Fruit fly (Drosophila melanogaster) whole organism, embryonic: Measurements from ENCODE around the gene CG43248.

Source experiments
- ATbp ChIP-seq: fragments of 200-800 bp; sonication (Bioruptor generic); optimal IDR thresholded peaks from 2 replicates; lab custom pipeline; 2017; ENCODE audit warnings: missing biosample characterization, mild to moderate bottlenecking, missing genetic modification characterization, missing genetic modification reagents
- Blimp-1 ChIP-seq: fragments of 200-800 bp; sonication (Bioruptor generic); optimal IDR thresholded peaks from 3 replicates; lab custom pipeline; 2018; ENCODE audit warnings: missing biosample characterization, missing genetic modification characterization, mild to moderate bottlenecking, moderate library complexity, missing genetic modification reagents
- CG10979 ChIP-seq: fragments of 200-800 bp; sonication (Bioruptor generic); optimal IDR thresholded peaks from 2 replicates; lab custom pipeline; 2018; ENCODE audit warnings: missing biosample characterization, mild to moderate bottlenecking, missing genetic modification characterization, moderate library complexity
- CG11247 ChIP-seq: fragments of 200-800 bp; sonication (Bioruptor generic); IDR thresholded peaks from 2 replicates; pipeline ENCODE4 v1.3.6; 2022; ENCODE audit warnings: missing biosample characterization, missing genetic modification characterization
- CG11560 ChIP-seq: fragments of 200-800 bp; sonication (Bioruptor generic); IDR thresholded peaks from 3 replicates; pipeline ENCODE4 v1.3.6; 2022; ENCODE audit warnings: missing biosample characterization, missing genetic modification characterization
- CG11696 ChIP-seq: fragments of 200-800 bp; sonication (Bioruptor generic); IDR thresholded peaks from 2 replicates; pipeline ENCODE4 v1.3.6; 2022; ENCODE audit warnings: missing biosample characterization, missing genetic modification characterization
- CG12219 ChIP-seq: fragments of 200-800 bp; sonication (Bioruptor generic); optimal IDR thresholded peaks from 3 replicates; lab custom pipeline; 2018; ENCODE audit warnings: missing biosample characterization, mild to moderate bottlenecking, missing genetic modification characterization
- CG13624 ChIP-seq: fragments of 200-800 bp; sonication (Bioruptor generic); optimal IDR thresholded peaks from 2 replicates; lab custom pipeline; 2016; ENCODE audit warnings: missing biosample characterization, missing genetic modification characterization
- CG15601 ChIP-seq: fragments of 200-800 bp; sonication (Bioruptor generic); optimal IDR thresholded peaks from 3 replicates; lab custom pipeline; 2019; ENCODE audit warnings: missing biosample characterization, mild to moderate bottlenecking, missing genetic modification characterization, moderate library complexity
- CG15696 ChIP-seq: fragments of 200-800 bp; sonication (Bioruptor generic); optimal IDR thresholded peaks from 2 replicates; lab custom pipeline; 2019; ENCODE audit warnings: missing biosample characterization, mild to moderate bottlenecking, missing genetic modification characterization, moderate library complexity
- CG31388 ChIP-seq: fragments of 200-800 bp; sonication (Bioruptor generic); optimal IDR thresholded peaks from 2 replicates; lab custom pipeline; 2016; ENCODE audit warnings: missing biosample characterization, missing genetic modification characterization
- CG31441 ChIP-seq: fragments of 200-800 bp; sonication (Bioruptor generic); IDR thresholded peaks from 2 replicates; pipeline ENCODE4 v1.3.6; 2022; ENCODE audit warnings: missing biosample characterization, missing genetic modification characterization
- CG32767 ChIP-seq: fragments of 200-800 bp; sonication (Bioruptor generic); IDR thresholded peaks from 2 replicates; pipeline ENCODE4 v1.3.6; 2022; ENCODE audit warnings: missing biosample characterization, missing genetic modification characterization
- CG3726 ChIP-seq: fragments of 200-800 bp; sonication (Bioruptor generic); IDR thresholded peaks from 3 replicates; pipeline ENCODE4, ENCODE4 v1.3.6; 2022; ENCODE audit warnings: missing biosample characterization, missing genetic modification characterization
- CG3847 ChIP-seq: fragments of 200-800 bp; sonication (Bioruptor generic); IDR thresholded peaks from 2 replicates; pipeline ENCODE4 v1.3.6; 2022; ENCODE audit warnings: missing biosample characterization, missing genetic modification characterization
- CG5180 ChIP-seq: fragments of 200-800 bp; sonication (Bioruptor generic); optimal IDR thresholded peaks from 3 replicates; lab custom pipeline; 2017; ENCODE audit warnings: missing biosample characterization, missing genetic modification characterization, mild to moderate bottlenecking, moderate library complexity, missing genetic modification reagents
- CG7786 ChIP-seq: fragments of 200-800 bp; sonication (Bioruptor generic); optimal IDR thresholded peaks from 2 replicates; lab custom pipeline; 2016; ENCODE audit warnings: missing biosample characterization, missing genetic modification characterization
- CG8359 ChIP-seq: fragments of 200-800 bp; sonication (Bioruptor generic); optimal IDR thresholded peaks from 2 replicates; lab custom pipeline; 2017; ENCODE audit warnings: missing biosample characterization, mild to moderate bottlenecking, missing genetic modification characterization, borderline replicate concordance
- CG8924 ChIP-seq: fragments of 200-800 bp; optimal IDR thresholded peaks from 3 replicates; lab custom pipeline; 2019; ENCODE audit warnings: missing biosample characterization, mild to moderate bottlenecking, missing genetic modification characterization, moderate library complexity
- CG9817 ChIP-seq: fragments of 200-800 bp; sonication (Bioruptor generic); optimal IDR thresholded peaks from 2 replicates; lab custom pipeline; 2018; ENCODE audit warnings: missing biosample characterization, mild to moderate bottlenecking, missing genetic modification characterization, moderate library complexity
- D ChIP-seq, 2 experiments: fragments of 200-800 bp in 1 of 2; fragments of >200 bp in 1 of 2; sonication (Bioruptor generic) in 1 of 2; optimal IDR thresholded peaks; 2 replicates in 1 of 2; 3 replicates in 1 of 2; lab custom pipeline; 2017; ENCODE audit warnings: mild to moderate bottlenecking in 1 of 2, missing biosample characterization in 1 of 2, missing genetic modification characterization in 1 of 2, missing genetic modification reagents in 1 of 2
- D19B ChIP-seq: fragments of 200-800 bp; sonication (Bioruptor generic); optimal IDR thresholded peaks from 2 replicates; lab custom pipeline; 2017; ENCODE audit warnings: missing biosample characterization, mild to moderate bottlenecking, missing genetic modification characterization
- Fer1 ChIP-seq: fragments of 200-800 bp; sonication (Bioruptor generic); optimal IDR thresholded peaks from 2 replicates; lab custom pipeline; 2017; ENCODE audit warnings: missing biosample characterization, mild to moderate bottlenecking, missing genetic modification characterization
- H2.0 ChIP-seq: fragments of 200-800 bp; sonication (Bioruptor generic); IDR thresholded peaks from 2 replicates; pipeline ENCODE4 v1.3.6; 2022; ENCODE audit warnings: missing biosample characterization, missing genetic modification characterization
- Rx ChIP-seq: fragments of 200-800 bp; sonication (Bioruptor generic); IDR thresholded peaks from 2 replicates; pipeline ENCODE4 v1.3.6; 2022; ENCODE audit warnings: missing biosample characterization, missing genetic modification characterization
- Side ChIP-seq: fragments of 200-800 bp; sonication (Bioruptor generic); optimal IDR thresholded peaks from 2 replicates; lab custom pipeline; 2016; ENCODE audit warnings: missing biosample characterization, missing genetic modification characterization
- Ssrp ChIP-seq: fragments of 200-800 bp; sonication (Bioruptor generic); optimal IDR thresholded peaks from 2 replicates; lab custom pipeline; 2018; ENCODE audit warnings: missing biosample characterization, mild to moderate bottlenecking, missing genetic modification characterization, moderate library complexity
- Trl ChIP-seq, 3 experiments: fragments of >200 bp in 2 of 3; fragments of 200-800 bp in 1 of 3; sonication (Bioruptor generic) in 1 of 3; optimal IDR thresholded peaks; 2 replicates in 1 of 3; 3 replicates in 2 of 3; lab custom pipeline; 2016 to 2017; ENCODE audit warnings: missing biosample characterization in 1 of 3, missing genetic modification characterization in 1 of 3
- ab ChIP-seq: fragments of 200-800 bp; sonication (Bioruptor generic); optimal IDR thresholded peaks from 2 replicates; lab custom pipeline; 2016; ENCODE audit warnings: missing biosample characterization, missing genetic modification characterization
- cwo ChIP-seq: fragments of 200-800 bp; sonication (Bioruptor generic); optimal IDR thresholded peaks from 3 replicates; lab custom pipeline; 2017; ENCODE audit warnings: missing biosample characterization, missing genetic modification characterization, mild to moderate bottlenecking, moderate library complexity, missing genetic modification reagents
- esg ChIP-seq: fragments of 200-800 bp; sonication (Bioruptor generic); conservative IDR thresholded peaks from 2 replicates; pipeline ENCODE4 v1.3.6; 2022; ENCODE audit warnings: missing biosample characterization, missing genetic modification characterization
- fd64A ChIP-seq: fragments of 200-800 bp; sonication (Bioruptor generic); optimal IDR thresholded peaks from 3 replicates; lab custom pipeline; 2018; ENCODE audit warnings: missing biosample characterization, mild to moderate bottlenecking, missing genetic modification characterization
- gce ChIP-seq: fragments of 200-800 bp; sonication (Bioruptor generic); IDR thresholded peaks from 3 replicates; pipeline ENCODE4 v1.3.6; 2022; ENCODE audit warnings: missing biosample characterization, missing genetic modification characterization
- grn ChIP-seq: fragments of 200-800 bp; sonication (Bioruptor generic); optimal IDR thresholded peaks from 3 replicates; lab custom pipeline; 2017; ENCODE audit warnings: missing biosample characterization, missing genetic modification characterization
- oc ChIP-seq: fragments of 200-800 bp; sonication (Bioruptor generic); optimal IDR thresholded peaks from 2 replicates; lab custom pipeline; 2018; ENCODE audit warnings: missing biosample characterization, mild to moderate bottlenecking, missing genetic modification characterization, moderate library complexity
- pb ChIP-seq: fragments of 200-800 bp; sonication (Bioruptor generic); optimal IDR thresholded peaks from 3 replicates; lab custom pipeline; 2016; ENCODE audit warnings: missing biosample characterization, missing genetic modification characterization
- prd ChIP-seq, 3 experiments: fragments of >200 bp in 2 of 3; fragments of 200-800 bp in 1 of 3; sonication (Bioruptor generic) in 1 of 3; optimal IDR thresholded peaks in 2 of 3; IDR thresholded peaks in 1 of 3; 2 replicates in 2 of 3; 3 replicates in 1 of 3; pipeline versions ENCODE4 v1.3.6 to Lab custom; 2017 to 2022; ENCODE audit warnings: missing biosample characterization in 1 of 3, missing genetic modification characterization in 1 of 3
- sens ChIP-seq: fragments of 200-800 bp; sonication (Bioruptor generic); peaks from one replicate; lab custom pipeline; 2016; ENCODE audit warnings: missing biosample characterization, missing genetic modification characterization
- sima ChIP-seq: fragments of 200-800 bp; sonication (Bioruptor generic); optimal IDR thresholded peaks from 2 replicates; lab custom pipeline; 2016; ENCODE audit warnings: missing biosample characterization, missing genetic modification characterization
- sisA ChIP-seq: fragments of 200-800 bp; sonication (Bioruptor generic); IDR thresholded peaks from 2 replicates; pipeline ENCODE4 v1.3.6; 2022; ENCODE audit warnings: missing biosample characterization, missing genetic modification characterization
- tgo ChIP-seq: fragments of 200-800 bp; sonication (Bioruptor generic); IDR thresholded peaks from 3 replicates; pipeline ENCODE4 v1.3.6; 2022; ENCODE audit warnings: missing biosample characterization, missing genetic modification characterization
- vnd ChIP-seq: fragments of 200-800 bp; sonication (Bioruptor generic); IDR thresholded peaks from 3 replicates; pipeline ENCODE4 v1.3.6; 2022; ENCODE audit warnings: missing biosample characterization, missing genetic modification characterization; ENCODE audit not compliant: partially characterized antibody
- zfh2 ChIP-seq: fragments of 200-800 bp; sonication (Bioruptor generic); optimal IDR thresholded peaks from 2 replicates; lab custom pipeline; 2016; ENCODE audit warnings: missing biosample characterization, missing genetic modification characterization

CG43248 gene

DNA sequence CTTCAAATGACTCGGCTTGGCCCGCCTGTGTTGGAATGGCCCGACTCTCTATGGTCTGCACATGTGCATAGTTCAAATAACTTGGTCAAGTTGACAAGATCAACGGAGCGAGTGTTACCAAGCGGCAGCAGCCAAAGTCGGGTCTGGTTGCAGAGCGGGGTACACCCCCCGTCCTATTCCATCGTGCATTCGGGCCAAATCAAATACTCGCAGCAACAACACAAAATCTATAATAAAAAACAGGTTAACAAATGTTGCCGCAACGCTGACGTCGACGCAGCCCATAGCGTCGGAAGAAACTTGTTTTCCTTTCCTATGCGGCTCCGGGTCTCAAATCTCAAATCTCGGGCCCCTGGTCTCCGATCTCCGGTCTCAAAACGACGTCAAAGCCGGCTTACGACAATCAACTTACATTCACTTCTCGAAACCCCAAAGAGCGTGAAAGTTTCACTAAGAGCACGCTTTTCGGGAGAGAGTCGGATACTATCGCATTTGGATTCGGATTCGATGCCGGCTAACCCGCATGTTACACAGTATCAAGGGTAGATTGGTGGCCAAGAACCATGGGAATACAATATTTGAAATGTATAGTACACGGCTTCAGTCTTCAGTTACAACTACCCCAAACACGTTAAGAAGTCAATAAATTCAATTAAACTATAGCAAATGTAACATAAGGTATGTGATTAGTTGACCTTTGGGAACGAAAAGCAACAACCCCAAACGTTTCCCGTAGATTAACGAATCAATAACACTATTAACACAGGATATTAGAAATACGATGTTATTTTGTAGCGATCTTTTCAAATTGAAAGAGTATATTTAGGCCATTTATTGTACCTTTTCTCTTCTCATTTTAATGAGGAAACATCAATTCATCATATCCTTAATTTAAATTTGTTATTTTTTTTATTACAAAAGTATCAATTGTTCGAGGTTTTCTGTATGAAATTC lies 3.3 kb upstream of the CG43248 start (continued):
- TF ChIP-seq CG32767 (GFP tag; lab: Robert Waterston, UW) (no peak), zfh2 (peak; percentile 59), sima (no peak), CG31441 (GFP tag; lab: Robert Waterston, UW) (peak; percentile 59; the same call in 1 of the 2 replicates)

DNA sequence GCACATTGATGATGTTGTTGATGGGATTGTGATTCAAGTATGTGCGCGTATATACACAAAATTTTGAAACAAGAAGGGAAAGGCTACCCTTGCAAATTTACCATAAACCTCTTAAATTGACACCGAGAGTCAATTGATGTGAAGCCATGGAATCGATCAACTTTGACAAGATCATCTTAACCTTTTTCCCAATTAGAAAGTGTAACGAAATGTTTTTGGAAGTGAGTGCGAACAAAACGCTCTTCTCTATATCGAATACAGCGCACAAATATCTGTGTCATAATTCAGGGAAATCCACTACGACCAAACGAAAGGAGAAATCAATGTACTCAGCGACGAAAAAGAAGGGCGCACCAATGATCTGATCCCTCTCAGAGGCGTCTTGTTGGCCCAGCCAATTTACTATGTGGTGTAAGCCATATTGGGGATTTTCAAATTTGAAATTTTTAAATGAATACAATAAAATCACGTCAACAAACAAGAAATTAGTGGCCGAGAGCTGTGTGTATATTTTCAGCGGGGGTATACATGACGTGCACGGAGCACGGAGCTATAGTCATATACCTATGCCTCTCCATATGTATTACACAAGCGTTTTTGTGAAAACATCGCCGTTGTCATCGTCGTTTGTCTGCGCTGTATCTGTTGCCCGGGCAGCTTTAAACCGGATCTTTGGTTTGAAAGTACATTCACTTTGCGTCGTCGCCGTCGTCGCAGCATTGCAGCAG lies 2.3 kb upstream of the CG43248 start:
- TF ChIP-seq sens (GFP tag; lab: Kevin White, UChicago) = peak; percentile 84
- TF ChIP-seq CG12219 (GFP tag; lab: Kevin White, UChicago) = peak; percentile 19
- TF ChIP-seq cwo = peak; percentile 5
- TF ChIP-seq CG8924 = peak; percentile 43
- peak; percentile 40 for TF ChIP-seq Ssrp (tag; lab: Kevin White, UChicago)
- TF ChIP-seq CG15601 (tag; lab: Kevin White, UChicago) = peak; percentile 25
- peak; percentile 18 for TF ChIP-seq CG15696 (tag; lab: Kevin White, UChicago)
- TF ChIP-seq esg (GFP tag; lab: Robert Waterston, UW) = peak; percentile 18; the same call in 1 of the 2 replicates
- peak; percentile 16; the same call in 1 of the 2 replicates for TF ChIP-seq sisA (GFP tag; lab: Robert Waterston, UW)
- TF ChIP-seq ab = no peak
- peak; percentile 46; the same call in 1 of the 2 replicates for TF ChIP-seq H2.0 (GFP tag; lab: Robert Waterston, UW)
- TF ChIP-seq Blimp-1 (GFP tag; lab: Kevin White, UChicago) = peak; percentile 58
- peak; percentile 36 for TF ChIP-seq ATbp (GFP tag; lab: Kevin White, UChicago)
- TF ChIP-seq CG8359 (GFP tag; lab: Kevin White, UChicago) = no peak
- peak; percentile 35 for TF ChIP-seq Rx (GFP tag; lab: Robert Waterston, UW)
- TF ChIP-seq CG9817 (tag; lab: Kevin White, UChicago) = peak; percentile 28
- peak; percentile 35 for TF ChIP-seq CG5180
- TF ChIP-seq CG3847 (GFP tag; lab: Robert Waterston, UW) = no peak
- peak; percentile 74 for TF ChIP-seq pb (GFP tag; lab: Kevin White, UChicago)
- TF ChIP-seq CG32767 (GFP tag; lab: Robert Waterston, UW) = 0 out of 2 replicates have a peak, but pooled peaks have one; percentile 48
- peak; percentile 11 for TF ChIP-seq D19B
- TF ChIP-seq grn (GFP tag; lab: Kevin White, UChicago) = peak; percentile 62
- peak; percentile 47 for TF ChIP-seq Side (GFP tag; lab: Kevin White, UChicago)
- peak; percentile 42 for TF ChIP-seq fd64A (GFP tag; lab: Kevin White, UChicago)
- TF ChIP-seq CG7786 (GFP tag; lab: Kevin White, UChicago) = peak; percentile 53
- TF ChIP-seq CG13624 (GFP tag; lab: Kevin White, UChicago) = peak; percentile 1
- no peak for TF ChIP-seq prd (optimal IDR thresholded peaks at IDR 0.05; lab: Kevin White, UChicago)
- TF ChIP-seq prd (GFP tag; IDR thresholded peaks at IDR 0.05; lab: Robert Waterston, UW) = 0 out of 3 replicates have a peak, but pooled peaks have one; percentile 17
- peak; percentile 39 for TF ChIP-seq CG10979
- no peak for TF ChIP-seq CG11560 (tag; lab: Robert Waterston, UW)
- no peak for TF ChIP-seq tgo (GFP tag; lab: Robert Waterston, UW)
- peak; percentile 28; the same call in 1 of the 2 replicates for TF ChIP-seq CG11696 (GFP tag; lab: Robert Waterston, UW)
- TF ChIP-seq gce = peak; percentile 8; the same call in 1 of the 3 replicates
- no peak for TF ChIP-seq vnd
- TF ChIP-seq D (optimal IDR thresholded peaks at IDR 0.05; lab: Kevin White, UChicago) = no peak
- no peak for TF ChIP-seq D (GFP tag; optimal IDR thresholded peaks at IDR 0.05; lab: Kevin White, UChicago)
- peak; percentile 66 for TF ChIP-seq oc (tag; lab: Kevin White, UChicago)
- peak; percentile 23 for TF ChIP-seq Fer1
- TF ChIP-seq CG3726 (GFP tag; lab: Robert Waterston, UW) = 0 out of 3 replicates have a peak, but pooled peaks have one; percentile 58
- TF ChIP-seq Trl (optimal IDR thresholded peaks at IDR 0.05; lab: Kevin White, UChicago) = peak; percentile 11 to 17
- TF ChIP-seq Trl (GFP tag; optimal IDR thresholded peaks at IDR 0.05; lab: Kevin White, UChicago) = peak; percentile 56
- TF ChIP-seq CG11247 (GFP tag; lab: Robert Waterston, UW) = peak; percentile 14; the same call in 1 of the 2 replicates
- peak; percentile 10 for TF ChIP-seq CG31388 (GFP tag; lab: Kevin White, UChicago)
